Fruit fly (Drosophila melanogaster) whole organism, wandering third instar larva: ENCODE measurements around the gene Dd.

Experiments used
- CG32264 ChIP-seq: fragments of 200-800 bp; sonication (Bioruptor generic); optimal IDR thresholded peaks from 2 replicates; lab custom pipeline; 2016; ENCODE audit warnings: missing biosample characterization, missing genetic modification characterization
- Dif ChIP-seq: fragments of 200-275, 200-300 bp; sonication (Bioruptor generic); optimal IDR thresholded peaks from 2 replicates; lab custom pipeline; 2018; ENCODE audit warnings: missing biosample characterization, missing genetic modification characterization; ENCODE audit not compliant: partially characterized antibody
- Hnf4 ChIP-seq: fragments of 200-800 bp; sonication (Bioruptor generic); optimal IDR thresholded peaks from 2 replicates; lab custom pipeline; 2016; ENCODE audit warnings: missing biosample characterization, mild to moderate bottlenecking, missing genetic modification characterization
- Hr78 ChIP-seq: fragments of >200 bp; optimal IDR thresholded peaks from 2 replicates; lab custom pipeline; 2017; ENCODE audit warnings: missing biosample characterization, missing genetic modification characterization
- Rel ChIP-seq, 2 experiments: fragments of 200-800 bp; sonication (Bioruptor generic) in 1 of 2; optimal IDR thresholded peaks; 2 replicates in 1 of 2; 3 replicates in 1 of 2; lab custom pipeline; 2016 to 2019; ENCODE audit warnings: mild to moderate bottlenecking in 2 of 2, missing biosample characterization in 2 of 2, missing genetic modification characterization in 2 of 2, moderate library complexity in 1 of 2
- br ChIP-seq: fragments of 200-800 bp; sonication (Bioruptor generic); optimal IDR thresholded peaks from 2 replicates; lab custom pipeline; 2016; ENCODE audit warnings: missing biosample characterization, missing genetic modification characterization
- dsf ChIP-seq: sonication (Bioruptor generic); optimal IDR thresholded peaks from 2 replicates; lab custom pipeline; 2016; ENCODE audit warnings: missing biosample characterization, missing genetic modification characterization, borderline replicate concordance
- psq ChIP-seq: fragments of 200-800 bp; sonication (Bioruptor generic); optimal IDR thresholded peaks from 3 replicates; lab custom pipeline; 2017; ENCODE audit warnings: missing biosample characterization, mild to moderate bottlenecking, missing genetic modification characterization, moderate library complexity
- sv ChIP-seq: fragments of 200-800 bp; sonication (Bioruptor generic); optimal IDR thresholded peaks from 3 replicates; lab custom pipeline; 2016; ENCODE audit warnings: missing biosample characterization, missing genetic modification characterization

DNA sequence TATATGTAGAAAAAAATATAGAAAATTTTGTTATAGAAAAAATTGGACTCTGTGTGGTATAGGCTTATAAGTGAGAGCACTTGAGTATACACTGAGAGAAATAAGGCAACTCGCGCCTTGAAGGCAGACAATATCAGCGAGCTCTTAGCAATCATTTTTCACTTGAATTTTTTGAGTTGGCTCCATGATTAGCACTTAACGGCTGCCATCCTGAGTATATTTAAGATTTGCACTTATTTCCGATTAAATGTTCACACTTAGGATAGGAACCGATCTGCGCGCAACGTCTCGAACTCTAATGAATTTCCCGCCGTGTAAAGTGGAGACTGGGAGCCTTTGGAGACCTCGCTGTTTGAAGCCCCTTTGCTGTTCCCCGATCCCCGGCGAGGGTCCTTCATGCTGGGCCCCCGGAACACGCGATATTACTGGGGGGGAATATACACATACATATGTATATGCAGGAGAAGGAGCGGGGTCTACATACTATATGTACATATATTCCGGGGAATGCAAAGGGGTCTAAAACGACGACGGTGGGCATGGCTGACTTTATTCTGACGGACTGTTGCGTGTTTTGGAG is 44.4 kb downstream of the Dd start:
- TF ChIP-seq dsf (GFP tag; lab: Kevin White, UChicago): no peak
- no peak for TF ChIP-seq CG32264
- TF ChIP-seq psq (GFP tag; lab: Kevin White, UChicago): no peak
- TF ChIP-seq Hr78 (GFP tag; lab: Kevin White, UChicago): no peak
- no peak for TF ChIP-seq Hnf4 (GFP tag; lab: Kevin White, UChicago)
- no peak for TF ChIP-seq br (GFP tag; lab: Kevin White, UChicago)
- no peak for TF ChIP-seq sv
- TF ChIP-seq Rel (GFP tag; optimal IDR thresholded peaks at IDR 0.05; lab: Kevin White, UChicago): no peak
- no peak for TF ChIP-seq Rel (tag; optimal IDR thresholded peaks at IDR 0.05; lab: Kevin White, UChicago)
- TF ChIP-seq Dif (GFP tag; lab: Kevin White, UChicago): no peak
